Worm (Caenorhabditis elegans): ENCODE data around the gene C55A6.12.

- TF ChIP-seq eor-1 (tag; optimal IDR thresholded peaks at IDR 0.05) (no peak), nhr-12 (tag; optimal IDR thresholded peaks at IDR 0.05) (no peak), nhr-25 (tag; optimal IDR thresholded peaks at IDR 0.05) (no peak), ceh-16 (tag; optimal IDR thresholded peaks at IDR 0.05) (no peak), fkh-10 (GFP tag; optimal IDR thresholded peaks at IDR 0.05) (no peak), lin-15B (tag; optimal IDR thresholded peaks at IDR 0.05) (no peak), snpc-4 (tag; optimal IDR thresholded peaks at IDR 0.05) (no peak)
Measured at ce11 chrV:11541284-11541683, 38.4 kb upstream of the C55A6.12 start.

Data from whole organism, L3 larva.